Worm (Caenorhabditis elegans): ENCODE data around the gene asm-1.

DNA sequence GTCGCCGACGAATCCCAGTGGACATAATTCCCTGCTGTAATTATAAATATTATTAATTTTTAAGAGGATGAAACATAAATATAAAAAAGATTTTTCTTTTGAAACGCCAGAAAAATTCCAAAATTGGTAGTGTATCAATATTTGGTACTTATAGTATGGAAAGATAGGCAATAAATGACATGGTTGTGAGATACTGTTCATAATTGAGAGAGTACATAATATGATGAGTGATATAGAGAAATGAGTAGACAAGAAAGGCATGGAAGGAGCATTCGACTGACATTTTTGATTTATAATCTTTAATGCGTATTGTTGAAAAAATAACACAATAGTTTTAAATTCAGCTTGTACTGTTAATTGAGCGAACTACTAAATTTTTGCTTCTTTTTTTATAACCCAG, 12.4 kb upstream of the asm-1 start, which contains the start of gene C44B7.11:
- TF ChIP-seq lin-13 (GFP tag; optimal IDR thresholded peaks at IDR 0.05) (no peak), lsy-2 (tag; optimal IDR thresholded peaks at IDR 0.05) (no peak), mes-2 (tag; optimal IDR thresholded peaks at IDR 0.05; ENCODE audit: poor library complexity, severe bottlenecking) (no peak), skn-1 (tag; optimal IDR thresholded peaks at IDR 0.05) (no peak), pha-4 (GFP tag; IDR thresholded peaks at IDR 0.05) (no peak), pha-4 (tag; optimal IDR thresholded peaks at IDR 0.05) (no peak), nhr-28 (tag; optimal IDR thresholded peaks at IDR 0.05) (peak; percentile 46), hlh-11 (tag; optimal IDR thresholded peaks at IDR 0.05) (no peak), nhr-48 (tag; optimal IDR thresholded peaks at IDR 0.05) (no peak), dmd-6 (GFP tag; IDR thresholded peaks at IDR 0.05) (no peak; the same call in 1 of the 2 replicates), ceh-28 (tag; optimal IDR thresholded peaks at IDR 0.05) (no peak), nhr-10 (tag; optimal IDR thresholded peaks at IDR 0.05) (no peak), ztf-11 (tag; optimal IDR thresholded peaks at IDR 0.05) (no peak), nhr-237 (tag; optimal IDR thresholded peaks at IDR 0.05) (no peak)
